Worm (Caenorhabditis elegans): ENCODE data around the gene T26C11.9.

The T26C11.9 gene

ce11 chrX:1850525-1850924, 3.1 kb downstream of the T26C11.9 start:
- TF ChIP-seq ceh-36 (tag; optimal IDR thresholded peaks at IDR 0.05) (peak; percentile 79), ama-1 (optimal IDR thresholded peaks at IDR 0.05) (no peak), pes-1 (GFP tag; IDR thresholded peaks at IDR 0.05) (peak; percentile 31; the same call in 1 of the 2 replicates)

ce11 chrX:1848575-1848974, 5.1 kb downstream of the T26C11.9 start, which contains the start of gene ceh-41:
TSS of gene ceh-41 (minus strand) at chrX:1848675.
- no peak for TF ChIP-seq hmg-4 (GFP tag; optimal IDR thresholded peaks at IDR 0.05)

- TF ChIP-seq hmg-4 (GFP tag; optimal IDR thresholded peaks at IDR 0.05): no peak
- no peak for TF ChIP-seq ama-1 (optimal IDR thresholded peaks at IDR 0.05)
- TF ChIP-seq aly-1 (tag; optimal IDR thresholded peaks at IDR 0.05): no peak
- no peak for TF ChIP-seq flt-1 (GFP tag; IDR thresholded peaks at IDR 0.05)
- no peak for TF ChIP-seq tra-4 (tag; optimal IDR thresholded peaks at IDR 0.05)
- TF ChIP-seq ets-7 (tag; optimal IDR thresholded peaks at IDR 0.05): no peak
- TF ChIP-seq F13C5.2 (tag; optimal IDR thresholded peaks at IDR 0.05): no peak
- TF ChIP-seq tbx-37 (GFP tag; conservative IDR thresholded peaks at IDR 0.05): no peak
- no peak for TF ChIP-seq ceh-36 (tag; optimal IDR thresholded peaks at IDR 0.05)
- no peak for TF ChIP-seq ceh-13 (GFP tag; optimal IDR thresholded peaks at IDR 0.05)
- TF ChIP-seq sea-1 (GFP tag; conservative IDR thresholded peaks at IDR 0.05): no peak
- no peak for TF ChIP-seq pes-1 (GFP tag; IDR thresholded peaks at IDR 0.05)
- no peak for TF ChIP-seq scrt-1 (GFP tag; IDR thresholded peaks at IDR 0.05)
- TF ChIP-seq hnd-1 (tag; optimal IDR thresholded peaks at IDR 0.05): no peak
- no peak for TF ChIP-seq tbx-11 (GFP tag; IDR thresholded peaks at IDR 0.05)
- no peak for TF ChIP-seq B0310.2 (tag; optimal IDR thresholded peaks at IDR 0.05)
These were observed 6.0 kb downstream of the T26C11.9 start for ce11 chrX:1847685-1848084.

ce11 chrX:1845493-1845892, 8.2 kb downstream of the T26C11.9 start, which contains the start of gene T26C11.4:
TSS of gene T26C11.4 (minus strand) at chrX:1845546.
- TF ChIP-seq ceh-13 (GFP tag; optimal IDR thresholded peaks at IDR 0.05): no peak
- no peak for TF ChIP-seq hmbx-1 (tag; optimal IDR thresholded peaks at IDR 0.05)
- no peak for TF ChIP-seq tbx-11 (GFP tag; IDR thresholded peaks at IDR 0.05)
- no peak for TF ChIP-seq ets-7 (tag; optimal IDR thresholded peaks at IDR 0.05)
- no peak for TF ChIP-seq tbx-37 (GFP tag; conservative IDR thresholded peaks at IDR 0.05)
- TF ChIP-seq scrt-1 (GFP tag; IDR thresholded peaks at IDR 0.05): no peak
- TF ChIP-seq aly-1 (tag; optimal IDR thresholded peaks at IDR 0.05): no peak
- TF ChIP-seq tra-4 (tag; optimal IDR thresholded peaks at IDR 0.05): no peak

DNA sequence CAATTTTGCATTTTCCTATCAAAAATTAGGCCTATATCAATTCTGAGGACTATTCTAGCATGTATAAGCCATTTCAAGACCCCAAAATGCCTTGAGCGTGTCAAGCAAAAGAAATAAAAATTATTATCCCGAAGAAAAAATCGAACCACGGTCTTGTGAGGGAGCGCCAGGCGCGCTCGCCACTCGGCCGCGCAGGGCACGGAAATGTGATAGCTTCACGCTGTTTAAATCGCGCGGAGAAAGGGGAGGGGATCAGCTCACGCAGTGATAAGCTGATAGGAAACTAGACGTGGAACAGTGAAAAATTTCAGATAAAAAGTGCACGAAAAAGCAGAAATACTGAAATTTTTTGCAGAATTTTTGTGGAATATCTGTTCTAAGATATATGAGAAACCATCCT, 15.9 kb downstream of the T26C11.9 start:
- TF ChIP-seq scrt-1 (GFP tag; IDR thresholded peaks at IDR 0.05): peak; percentile 78
- peak; percentile 81 for TF ChIP-seq tbx-37 (GFP tag; conservative IDR thresholded peaks at IDR 0.05)
- TF ChIP-seq hnd-1 (tag; optimal IDR thresholded peaks at IDR 0.05): peak; percentile 61
- no peak for TF ChIP-seq aly-1 (tag; optimal IDR thresholded peaks at IDR 0.05)
- peak; percentile 57 for TF ChIP-seq hmg-4 (GFP tag; optimal IDR thresholded peaks at IDR 0.05)
- TF ChIP-seq tra-4 (tag; optimal IDR thresholded peaks at IDR 0.05): no peak
- TF ChIP-seq F13C5.2 (tag; optimal IDR thresholded peaks at IDR 0.05): peak; percentile 67
- TF ChIP-seq tbx-11 (GFP tag; IDR thresholded peaks at IDR 0.05): peak; percentile 64
- TF ChIP-seq sea-1 (GFP tag; conservative IDR thresholded peaks at IDR 0.05): peak; percentile 75
- peak; percentile 77 for TF ChIP-seq pes-1 (GFP tag; IDR thresholded peaks at IDR 0.05)
- no peak for TF ChIP-seq hmbx-1 (tag; optimal IDR thresholded peaks at IDR 0.05)
- no peak for TF ChIP-seq ama-1 (optimal IDR thresholded peaks at IDR 0.05)
- TF ChIP-seq flt-1 (GFP tag; IDR thresholded peaks at IDR 0.05): peak; percentile 72
- TF ChIP-seq ceh-36 (tag; optimal IDR thresholded peaks at IDR 0.05): peak; percentile 55
- TF ChIP-seq B0310.2 (tag; optimal IDR thresholded peaks at IDR 0.05): peak; percentile 42
- TF ChIP-seq ceh-13 (GFP tag; optimal IDR thresholded peaks at IDR 0.05): peak; percentile 26
- no peak for TF ChIP-seq ets-7 (tag; optimal IDR thresholded peaks at IDR 0.05)

ce11 chrX:1830475-1830874, 23.2 kb downstream of the T26C11.9 start:
- no peak for TF ChIP-seq hmbx-1 (tag; optimal IDR thresholded peaks at IDR 0.05)
- TF ChIP-seq tra-4 (tag; optimal IDR thresholded peaks at IDR 0.05): no peak
- TF ChIP-seq pes-1 (GFP tag; IDR thresholded peaks at IDR 0.05): no peak
- no peak for TF ChIP-seq tbx-37 (GFP tag; conservative IDR thresholded peaks at IDR 0.05)
- TF ChIP-seq aly-1 (tag; optimal IDR thresholded peaks at IDR 0.05): no peak
- no peak for TF ChIP-seq ama-1 (optimal IDR thresholded peaks at IDR 0.05)
- no peak for TF ChIP-seq flt-1 (GFP tag; IDR thresholded peaks at IDR 0.05)

- TF ChIP-seq pes-1 (GFP tag; IDR thresholded peaks at IDR 0.05): no peak
- no peak for TF ChIP-seq B0310.2 (tag; optimal IDR thresholded peaks at IDR 0.05)
- no peak for TF ChIP-seq ets-7 (tag; optimal IDR thresholded peaks at IDR 0.05)
- TF ChIP-seq hmg-4 (GFP tag; optimal IDR thresholded peaks at IDR 0.05): no peak
- no peak for TF ChIP-seq ceh-36 (tag; optimal IDR thresholded peaks at IDR 0.05)
- TF ChIP-seq sea-1 (GFP tag; conservative IDR thresholded peaks at IDR 0.05): no peak
- TF ChIP-seq scrt-1 (GFP tag; IDR thresholded peaks at IDR 0.05): no peak
- TF ChIP-seq hnd-1 (tag; optimal IDR thresholded peaks at IDR 0.05): no peak
- no peak for TF ChIP-seq aly-1 (tag; optimal IDR thresholded peaks at IDR 0.05)
- no peak for TF ChIP-seq ceh-13 (GFP tag; optimal IDR thresholded peaks at IDR 0.05)
- no peak for TF ChIP-seq tbx-37 (GFP tag; conservative IDR thresholded peaks at IDR 0.05)
- TF ChIP-seq tbx-11 (GFP tag; IDR thresholded peaks at IDR 0.05): no peak
These were observed 23.7 kb downstream of the T26C11.9 start, which contains the start of gene C14E2.6 for ce11 chrX:1829937-1830336. TSS of gene C14E2.6 (minus strand) at chrX:1830037.

DNA sequence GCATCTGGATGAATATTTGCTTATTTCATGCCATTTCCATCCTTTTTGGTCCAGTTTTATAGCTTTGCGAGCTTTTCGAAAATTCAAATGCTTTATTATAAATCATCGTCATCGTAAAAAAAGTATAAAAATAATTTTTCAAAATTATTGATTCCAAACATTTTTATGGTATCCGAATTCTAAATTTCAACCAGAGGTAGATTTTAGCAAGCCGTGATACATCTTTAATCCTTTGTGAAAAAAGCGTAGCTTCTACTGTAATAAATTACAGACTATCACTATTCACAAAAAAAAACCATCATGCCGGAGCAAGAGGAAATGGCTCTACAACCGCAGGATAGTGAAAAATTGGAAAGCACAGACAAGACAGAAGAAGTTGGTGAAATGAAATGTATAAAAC, 27.5 kb downstream of the T26C11.9 start, which contains the start of gene C14E2.1:
Gene C14E2.1, plus strand, starts transcription at position 301 of the 400 bp plus-strand sequence.
- TF ChIP-seq hmg-4 (GFP tag; optimal IDR thresholded peaks at IDR 0.05) (no peak), scrt-1 (GFP tag; IDR thresholded peaks at IDR 0.05) (no peak), ceh-36 (tag; optimal IDR thresholded peaks at IDR 0.05) (no peak), B0310.2 (tag; optimal IDR thresholded peaks at IDR 0.05) (no peak), tbx-11 (GFP tag; IDR thresholded peaks at IDR 0.05) (no peak), F13C5.2 (tag; optimal IDR thresholded peaks at IDR 0.05) (no peak)

Data from whole organism, early embryonic.